Worm (Caenorhabditis elegans) whole organism, mixed stage, embryonic: Measurements from ENCODE around the gene pals-34.

Experiments
- M03D4.4 ChIP-seq: sonication (generic microtip); optimal IDR thresholded peaks from 2 replicates; lab custom pipeline; 2017; ENCODE audit warnings: mild to moderate bottlenecking, missing genetic modification characterization, missing compliant biosample characterization
- bed-3 ChIP-seq: fragments of 200-800 bp; sonication (Bioruptor generic); optimal IDR thresholded peaks from 3 replicates; lab custom pipeline; 2018; ENCODE audit warnings: mild to moderate bottlenecking, missing genetic modification characterization, moderate library complexity, missing compliant biosample characterization
- blmp-1 ChIP-seq: fragments of 150-350 bp; optimal IDR thresholded peaks from 2 replicates; lab custom pipeline; 2014; ENCODE audit warnings: missing biosample characterization, missing genetic modification characterization
- ceh-39 ChIP-seq: fragments of 150-350 bp; optimal IDR thresholded peaks from 2 replicates; lab custom pipeline; 2014; ENCODE audit warnings: missing biosample characterization, missing genetic modification characterization
- ceh-43 ChIP-seq: fragments of 200-800 bp; sonication (Bioruptor generic); optimal IDR thresholded peaks from 2 replicates; lab custom pipeline; 2018; ENCODE audit warnings: mild to moderate bottlenecking, missing genetic modification characterization, moderate library complexity, missing compliant biosample characterization
- ceh-83 ChIP-seq: fragments of 200-800 bp; sonication (Bioruptor generic); optimal IDR thresholded peaks from 2 replicates; lab custom pipeline; 2018; ENCODE audit warnings: mild to moderate bottlenecking, missing genetic modification characterization, missing compliant biosample characterization
- ces-1 ChIP-seq: fragments of 150-350 bp; optimal IDR thresholded peaks from 2 replicates; lab custom pipeline; 2014; ENCODE audit warnings: missing biosample characterization, missing genetic modification reagents, missing genetic modification characterization
- cnd-1 ChIP-seq: fragments of 200-800 bp; sonication (Bioruptor generic); optimal IDR thresholded peaks from 2 replicates; lab custom pipeline; 2018; ENCODE audit warnings: mild to moderate bottlenecking, missing genetic modification characterization, missing compliant biosample characterization
- drap-1 ChIP-seq: fragments of 200-800 bp; sonication (Bioruptor generic); optimal IDR thresholded peaks from 3 replicates; lab custom pipeline; 2018; ENCODE audit warnings: mild to moderate bottlenecking, missing genetic modification characterization, missing compliant biosample characterization
- elt-1 ChIP-seq: sonication (generic microtip); optimal IDR thresholded peaks from 2 replicates; lab custom pipeline; 2017; ENCODE audit warnings: missing genetic modification characterization, mild to moderate bottlenecking, missing compliant biosample characterization, antibody characterized with exemption, moderate library complexity, borderline replicate concordance; ENCODE audit not compliant: insufficient read depth
- elt-3 ChIP-seq: fragments of 150-350 bp; optimal IDR thresholded peaks from 2 replicates; lab custom pipeline; 2014; ENCODE audit warnings: missing biosample characterization, missing genetic modification characterization
- flh-1 ChIP-seq: fragments of 200-800 bp; sonication (Bioruptor generic); optimal IDR thresholded peaks from 2 replicates; lab custom pipeline; 2018; ENCODE audit warnings: mild to moderate bottlenecking, missing genetic modification characterization, moderate library complexity, missing compliant biosample characterization
- ham-2 ChIP-seq: fragments of 200-800 bp; sonication (Bioruptor generic); optimal IDR thresholded peaks from 2 replicates; lab custom pipeline; 2018; ENCODE audit warnings: mild to moderate bottlenecking, missing genetic modification characterization, missing compliant biosample characterization
- hlh-1 ChIP-seq: fragments of 150-350 bp; optimal IDR thresholded peaks from 2 replicates; lab custom pipeline; 2014; ENCODE audit warnings: missing biosample characterization, missing genetic modification reagents, missing genetic modification characterization
- lin-13 ChIP-seq: fragments of 150-350 bp; optimal IDR thresholded peaks from 2 replicates; lab custom pipeline; 2014; ENCODE audit warnings: missing biosample characterization, missing genetic modification characterization
- lin-32 ChIP-seq: fragments of 200-800 bp; sonication (Bioruptor generic); optimal IDR thresholded peaks from 2 replicates; lab custom pipeline; 2018; ENCODE audit warnings: mild to moderate bottlenecking, missing genetic modification characterization, missing compliant biosample characterization
- lsy-2 ChIP-seq: fragments of 150-350 bp; optimal IDR thresholded peaks from 2 replicates; lab custom pipeline; 2014; ENCODE audit warnings: missing biosample characterization, missing genetic modification characterization
- mab-5 ChIP-seq: fragments of 150-350 bp; optimal IDR thresholded peaks from 2 replicates; lab custom pipeline; 2014; ENCODE audit warnings: missing biosample characterization, missing genetic modification characterization
- mep-1 ChIP-seq: fragments of 150-350 bp; optimal IDR thresholded peaks from 2 replicates; lab custom pipeline; 2017; ENCODE audit warnings: missing biosample characterization, missing genetic modification reagents, missing genetic modification characterization, inconsistent platforms
- mls-2 ChIP-seq: sonication (generic microtip); optimal IDR thresholded peaks from 2 replicates; lab custom pipeline; 2016; ENCODE audit warnings: mild to moderate bottlenecking, missing genetic modification characterization, moderate library complexity, missing compliant biosample characterization
- nhr-237 ChIP-seq: fragments of 150-350 bp; optimal IDR thresholded peaks from 2 replicates; lab custom pipeline; 2014; ENCODE audit warnings: missing biosample characterization, missing genetic modification characterization
- nhr-28 ChIP-seq: fragments of 150-350 bp; optimal IDR thresholded peaks from 2 replicates; lab custom pipeline; 2014; ENCODE audit warnings: missing biosample characterization, missing genetic modification characterization
- nhr-76 ChIP-seq: sonication (generic microtip); optimal IDR thresholded peaks from 2 replicates; lab custom pipeline; 2017; ENCODE audit warnings: missing biosample characterization, missing genetic modification characterization
- pha-4 ChIP-seq: fragments of 150-350 bp; optimal IDR thresholded peaks from 2 replicates; lab custom pipeline; 2018; ENCODE audit warnings: missing biosample characterization, missing genetic modification reagents, missing genetic modification characterization
- sem-2 ChIP-seq: fragments of 200-800 bp; sonication (Bioruptor generic); optimal IDR thresholded peaks from 2 replicates; lab custom pipeline; 2018; ENCODE audit warnings: mild to moderate bottlenecking, missing genetic modification characterization, missing compliant biosample characterization
- snpc-4 ChIP-seq: fragments of 150-350 bp; optimal IDR thresholded peaks from 2 replicates; lab custom pipeline; 2014; ENCODE audit warnings: missing biosample characterization, missing genetic modification characterization
- sptf-1 ChIP-seq: sonication (generic microtip); optimal IDR thresholded peaks from 2 replicates; lab custom pipeline; 2017; ENCODE audit warnings: mild to moderate bottlenecking, missing genetic modification characterization, moderate library complexity, missing compliant biosample characterization
- tbx-8 ChIP-seq: fragments of 200-800 bp; sonication (Bioruptor generic); optimal IDR thresholded peaks from 2 replicates; lab custom pipeline; 2018; ENCODE audit warnings: mild to moderate bottlenecking, missing genetic modification characterization, moderate library complexity, missing compliant biosample characterization
- unc-120 ChIP-seq: sonication (generic microtip); optimal IDR thresholded peaks from 2 replicates; lab custom pipeline; 2017; ENCODE audit warnings: missing genetic modification characterization, missing compliant biosample characterization; ENCODE audit not compliant: poor library complexity, severe bottlenecking
- unc-39 ChIP-seq: fragments of 150-350 bp; optimal IDR thresholded peaks from 2 replicates; lab custom pipeline; 2014; ENCODE audit warnings: missing biosample characterization, missing genetic modification characterization
- unc-62 ChIP-seq: fragments of 150-350 bp; optimal IDR thresholded peaks from 2 replicates; lab custom pipeline; 2014; ENCODE audit warnings: missing biosample characterization, missing genetic modification reagents, missing genetic modification characterization
- zip-8 ChIP-seq: fragments of 150-350 bp; optimal IDR thresholded peaks from 2 replicates; lab custom pipeline; 2014; ENCODE audit warnings: missing biosample characterization, missing genetic modification characterization
- ztf-11 ChIP-seq: fragments of 150-350 bp; optimal IDR thresholded peaks from 2 replicates; lab custom pipeline; 2014; ENCODE audit warnings: missing biosample characterization, missing genetic modification characterization

Gene pals-34

DNA sequence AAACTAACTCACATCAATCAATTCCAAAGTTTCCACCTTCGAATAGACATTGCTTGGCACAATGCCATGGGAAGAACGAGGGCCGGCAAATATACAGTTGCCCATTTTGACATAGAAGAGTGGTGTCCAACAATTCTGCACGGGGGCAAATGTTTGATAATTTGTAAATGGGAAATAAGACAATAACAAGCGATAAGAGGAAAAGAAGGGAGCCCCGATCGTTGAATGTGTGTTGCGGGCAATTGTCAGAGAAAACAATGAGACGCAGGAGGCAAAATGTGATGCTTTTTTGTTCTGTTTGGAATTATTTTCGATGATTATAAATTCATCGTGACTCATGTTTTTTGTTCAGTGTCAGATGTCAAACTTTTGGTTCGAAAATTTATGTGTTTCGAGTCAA is at the start of gene pals-34:
TSS of gene pals-34 (minus strand) at position 280 of the 400 bp plus-strand sequence.
- TF ChIP-seq pha-4 (tag; lab: Kevin White, UChicago), result no peak
- TF ChIP-seq lin-32 (GFP tag; lab: Kevin White, UChicago), result no peak
- no peak for TF ChIP-seq unc-39 (tag; lab: Kevin White, UChicago)
- no peak for TF ChIP-seq nhr-28
- no peak for TF ChIP-seq bed-3 (GFP tag; lab: Kevin White, UChicago)
- no peak for TF ChIP-seq cnd-1 (tag; lab: Kevin White, UChicago)
- no peak for TF ChIP-seq mab-5 (tag; lab: Kevin White, UChicago)
- TF ChIP-seq snpc-4 (tag; lab: Kevin White, UChicago), result no peak
- TF ChIP-seq drap-1, result no peak
- no peak for TF ChIP-seq ceh-43
- TF ChIP-seq sptf-1, result no peak
- no peak for TF ChIP-seq unc-120 (tag; lab: Kevin White, UChicago)
- no peak for TF ChIP-seq blmp-1
- TF ChIP-seq ztf-11 (tag; lab: Kevin White, UChicago), result no peak
- no peak for TF ChIP-seq flh-1 (GFP tag; lab: Kevin White, UChicago)
- TF ChIP-seq mep-1, result no peak
- TF ChIP-seq zip-8 (tag; lab: Kevin White, UChicago), result no peak
- no peak for TF ChIP-seq sem-2
- no peak for TF ChIP-seq ceh-39 (tag; lab: Kevin White, UChicago)

DNA sequence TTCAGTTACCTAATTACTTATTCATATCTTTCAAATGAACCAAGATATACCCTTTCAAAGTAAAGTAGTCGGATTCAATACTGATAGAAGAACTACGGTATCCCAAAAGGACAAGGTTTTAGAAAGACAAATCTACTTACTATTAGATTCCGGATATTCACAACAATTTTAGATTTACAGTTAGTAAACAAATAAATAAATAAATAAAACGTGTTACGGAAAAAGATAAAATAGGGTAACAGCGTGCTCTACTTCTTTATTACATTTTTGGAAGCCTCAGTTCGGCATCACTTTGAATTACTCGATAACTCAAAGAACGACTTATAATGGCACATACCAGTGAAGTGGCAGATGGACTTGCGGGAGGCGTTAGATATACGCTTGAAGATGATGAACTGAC is 48.7 kb upstream of the pals-34 start, which contains the start of gene Y97E10AR.8:
TSS of gene Y97E10AR.8 (plus strand) at position 301 of the 400 bp plus-strand sequence.
- TF ChIP-seq drap-1, result no peak
- TF ChIP-seq flh-1 (GFP tag; lab: Kevin White, UChicago), result no peak
- TF ChIP-seq unc-39 (tag; lab: Kevin White, UChicago), result no peak
- no peak for TF ChIP-seq mls-2 (tag; lab: Kevin White, UChicago)
- no peak for TF ChIP-seq lin-32 (GFP tag; lab: Kevin White, UChicago)
- TF ChIP-seq nhr-76 (tag; lab: Kevin White, UChicago), result no peak
- no peak for TF ChIP-seq M03D4.4 (tag; lab: Kevin White, UChicago)
- no peak for TF ChIP-seq ham-2
- no peak for TF ChIP-seq lsy-2 (tag; lab: Kevin White, UChicago)
- no peak for TF ChIP-seq ces-1 (GFP tag; lab: Kevin White, UChicago)
- TF ChIP-seq elt-1 (tag; lab: Kevin White, UChicago), result no peak
- no peak for TF ChIP-seq lin-13
- TF ChIP-seq hlh-1 (tag; lab: Kevin White, UChicago), result no peak
- no peak for TF ChIP-seq pha-4 (tag; lab: Kevin White, UChicago)
- no peak for TF ChIP-seq tbx-8 (GFP tag; lab: Kevin White, UChicago)
- no peak for TF ChIP-seq ceh-39 (tag; lab: Kevin White, UChicago)
- TF ChIP-seq sptf-1, result no peak
- no peak for TF ChIP-seq sem-2

DNA sequence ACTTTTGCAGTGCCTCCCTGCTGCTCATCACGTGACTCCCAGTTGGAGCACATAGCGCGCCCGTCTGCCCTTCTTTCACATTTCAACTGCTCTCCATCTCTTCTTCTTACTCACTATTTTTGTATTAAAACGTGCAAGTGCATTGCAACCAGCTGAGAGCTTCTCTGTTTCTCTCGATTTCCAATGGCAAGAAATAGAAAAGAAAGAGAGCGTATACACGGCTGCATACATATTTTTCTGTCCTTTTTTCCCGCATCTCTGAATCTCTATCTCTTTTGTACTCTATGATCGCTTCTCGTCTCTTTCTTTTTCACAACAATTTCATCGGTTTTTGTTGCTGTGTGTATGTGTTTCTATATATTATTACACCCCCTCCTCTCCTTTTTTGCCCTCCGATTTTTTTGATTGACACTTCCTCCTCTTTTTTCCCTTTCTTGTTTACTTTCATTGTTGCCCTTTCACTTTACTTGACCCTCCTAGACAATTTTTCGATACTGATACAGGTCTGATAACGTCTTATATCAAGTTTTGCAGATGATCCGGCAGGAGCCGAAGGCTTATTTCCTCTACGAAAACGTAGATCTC is 44.7 kb upstream of the pals-34 start, which contains the start of gene Y97E10AR.1:
TSS of gene Y97E10AR.1 (plus strand) at position 535 of the 585 bp plus-strand sequence.
- TF ChIP-seq zip-8 (tag; lab: Kevin White, UChicago) (no peak), nhr-28 (no peak), hlh-1 (tag; lab: Kevin White, UChicago) (peak; percentile 85), nhr-76 (tag; lab: Kevin White, UChicago) (no peak), ztf-11 (tag; lab: Kevin White, UChicago) (no peak), unc-120 (tag; lab: Kevin White, UChicago) (peak; percentile 98), lsy-2 (tag; lab: Kevin White, UChicago) (peak; percentile 42), nhr-237 (tag; lab: Kevin White, UChicago) (peak; percentile 69), ceh-83 (GFP tag; lab: Kevin White, UChicago) (no peak), mls-2 (tag; lab: Kevin White, UChicago) (peak; percentile 55), mab-5 (tag; lab: Kevin White, UChicago) (peak; percentile 2), flh-1 (GFP tag; lab: Kevin White, UChicago) (no peak), elt-3 (tag; lab: Kevin White, UChicago) (no peak), tbx-8 (GFP tag; lab: Kevin White, UChicago) (no peak), lin-32 (GFP tag; lab: Kevin White, UChicago) (no peak), blmp-1 (peak; percentile 55), unc-62 (GFP tag; lab: Kevin White, UChicago) (peak; percentile 85), ces-1 (GFP tag; lab: Kevin White, UChicago) (peak; percentile 82), M03D4.4 (tag; lab: Kevin White, UChicago) (no peak), ham-2 (no peak), sptf-1 (peak; percentile 28), pha-4 (tag; lab: Kevin White, UChicago) (peak; percentile 7), drap-1 (peak; percentile 39), mep-1 (peak; percentile 43)
